Fruit fly (Drosophila melanogaster) whole organism, adult: ENCODE results near the gene Yif1.

ENCODE experiments used
- CG11617 ChIP-seq: fragments of 200-800 bp; sonication (Bioruptor generic); optimal IDR thresholded peaks from 2 replicates; lab custom pipeline; 2017; ENCODE audit warnings: mild to moderate bottlenecking, missing biosample characterization, missing genetic modification reagents, missing genetic modification characterization
- CG12768 ChIP-seq: fragments of 200-800 bp; sonication (Bioruptor generic); optimal IDR thresholded peaks from 2 replicates; lab custom pipeline; 2017; ENCODE audit warnings: missing biosample characterization, missing genetic modification characterization, mild to moderate bottlenecking, moderate library complexity, missing genetic modification reagents
- CG14711 ChIP-seq: fragments of 200-800 bp; sonication (Bioruptor generic); optimal IDR thresholded peaks from 2 replicates; lab custom pipeline; 2018; ENCODE audit warnings: missing biosample characterization, mild to moderate bottlenecking, missing genetic modification characterization, moderate library complexity
- CG1620 ChIP-seq: fragments of 200-800 bp; sonication (Bioruptor generic); optimal IDR thresholded peaks from 2 replicates; lab custom pipeline; 2016; ENCODE audit warnings: missing biosample characterization, missing genetic modification characterization
- CG5204 ChIP-seq: fragments of 200-800 bp; sonication (Bioruptor generic); optimal IDR thresholded peaks from 2 replicates; lab custom pipeline; 2016; ENCODE audit warnings: missing biosample characterization, missing genetic modification characterization
- CG7045 ChIP-seq: fragments of 200-800 bp; sonication (Bioruptor generic); optimal IDR thresholded peaks from 2 replicates; lab custom pipeline; 2017; ENCODE audit warnings: missing biosample characterization, mild to moderate bottlenecking, missing genetic modification characterization
- Crg-1 ChIP-seq: fragments of 200-800 bp; sonication (Bioruptor generic); optimal IDR thresholded peaks from 2 replicates; lab custom pipeline; 2016; ENCODE audit warnings: missing biosample characterization, missing genetic modification characterization
- Hr96 ChIP-seq: fragments of 200-800 bp; sonication (Bioruptor generic); optimal IDR thresholded peaks from 2 replicates; lab custom pipeline; 2016; ENCODE audit warnings: missing biosample characterization, missing genetic modification characterization
- cic ChIP-seq: fragments of 200-800 bp; sonication (Bioruptor generic); optimal IDR thresholded peaks from 2 replicates; lab custom pipeline; 2017; ENCODE audit warnings: missing biosample characterization, mild to moderate bottlenecking, missing genetic modification characterization, moderate library complexity
- cnc ChIP-seq, 2 experiments: fragments of >200 bp; optimal IDR thresholded peaks; 2 replicates each; lab custom pipeline; 2017
- kay ChIP-seq: fragments of 200-800 bp; sonication (Bioruptor generic); peaks from one replicate; lab custom pipeline; 2016; ENCODE audit warnings: missing biosample characterization, missing genetic modification characterization, borderline replicate concordance
- pad ChIP-seq: fragments of 200-800 bp; sonication (Bioruptor generic); optimal IDR thresholded peaks from 3 replicates; lab custom pipeline; 2017; ENCODE audit warnings: missing biosample characterization, missing genetic modification characterization, mild to moderate bottlenecking, moderate library complexity, missing genetic modification reagents
- tj ChIP-seq: fragments of 200-800 bp; sonication (Bioruptor generic); optimal IDR thresholded peaks from 3 replicates; lab custom pipeline; 2017; ENCODE audit warnings: missing biosample characterization, mild to moderate bottlenecking, missing genetic modification characterization, moderate library complexity

- TF ChIP-seq CG5204 (GFP tag; lab: Kevin White, UChicago) (no peak), CG14711 (tag; lab: Kevin White, UChicago) (no peak), CG11617 (no peak), Crg-1 (GFP tag; lab: Kevin White, UChicago) (no peak), pad (GFP tag; lab: Kevin White, UChicago) (no peak), cic (GFP tag; lab: Kevin White, UChicago) (no peak), CG1620 (GFP tag; lab: Kevin White, UChicago) (no peak), kay (GFP tag; lab: Kevin White, UChicago) (no peak), tj (GFP tag; lab: Kevin White, UChicago) (no peak), CG7045 (GFP tag; lab: Kevin White, UChicago) (no peak), Hr96 (GFP tag; lab: Kevin White, UChicago) (no peak), cnc (optimal IDR thresholded peaks at IDR 0.05; lab: Kevin White, UChicago) (no peak), CG12768 (no peak)
Observed at dm6 chr3R:26717864-26718263, at the start of gene Yif1.
